Worm (Caenorhabditis elegans) whole organism, L4 larva: ENCODE measurements around the gene sri-2.

Source experiments
- F37D6.2 ChIP-seq: sonication (generic microtip); optimal IDR thresholded peaks from 2 replicates; lab custom pipeline; 2016; ENCODE audit warnings: mild to moderate bottlenecking, missing genetic modification characterization, missing compliant biosample characterization
- R02D3.7 ChIP-seq: fragments of 150-350 bp; sonication (generic microtip); optimal IDR thresholded peaks from 3 replicates; lab custom pipeline; 2014; ENCODE audit warnings: missing biosample characterization, missing genetic modification characterization
- Y5F2A.4 ChIP-seq: fragments of 200-800 bp; sonication (Bioruptor generic); optimal IDR thresholded peaks from 2 replicates; lab custom pipeline; 2018; ENCODE audit warnings: mild to moderate bottlenecking, missing genetic modification characterization, missing compliant biosample characterization
- Y75B8A.6 ChIP-seq: fragments of 200-800 bp; sonication (Bioruptor generic); IDR thresholded peaks from 2 replicates; pipeline ENCODE4 v1.3.6; 2022; ENCODE audit warnings: missing genetic modification reagents, missing genetic modification characterization, missing compliant biosample characterization
- aly-2 ChIP-seq: sonication (generic microtip); optimal IDR thresholded peaks from 2 replicates; lab custom pipeline; 2018; ENCODE audit warnings: missing biosample characterization, missing genetic modification characterization
- ama-1 ChIP-seq: fragments of 150-350 bp; optimal IDR thresholded peaks from 2 replicates; lab custom pipeline; 2014; ENCODE audit warnings: inconsistent platforms, mixed read lengths
- attf-4 ChIP-seq: sonication (generic microtip); optimal IDR thresholded peaks from 3 replicates; lab custom pipeline; 2017; ENCODE audit warnings: missing biosample characterization, missing genetic modification characterization
- ceh-62 ChIP-seq: sonication (generic microtip); optimal IDR thresholded peaks from 2 replicates; lab custom pipeline; 2017; ENCODE audit warnings: missing biosample characterization, missing genetic modification characterization
- ceh-82 ChIP-seq: sonication (generic microtip); optimal IDR thresholded peaks from 2 replicates; lab custom pipeline; 2017; ENCODE audit warnings: missing biosample characterization, missing genetic modification characterization
- ces-1 ChIP-seq: fragments of 150-350 bp; sonication (generic microtip); optimal IDR thresholded peaks from 4 replicates; lab custom pipeline; 2014; ENCODE audit warnings: missing biosample characterization, missing genetic modification reagents, missing genetic modification characterization
- daf-8 ChIP-seq: fragments of 200-800 bp; sonication (Bioruptor generic); IDR thresholded peaks from 2 replicates; pipeline ENCODE4 v1.3.6; 2022; ENCODE audit warnings: missing genetic modification characterization, missing compliant biosample characterization
- dmd-6 ChIP-seq: fragments of 200-800 bp; sonication (Bioruptor generic); IDR thresholded peaks from 2 replicates; pipeline ENCODE4 v1.3.6; 2022; ENCODE audit warnings: missing genetic modification reagents, missing genetic modification characterization, missing compliant biosample characterization
- dpl-1 ChIP-seq: fragments of 150-350 bp; optimal IDR thresholded peaks from 2 replicates; lab custom pipeline; 2014; ENCODE audit warnings: missing biosample characterization, missing genetic modification reagents, missing genetic modification characterization
- gei-8 ChIP-seq: fragments of 200-800 bp; sonication (Bioruptor generic); optimal IDR thresholded peaks from 2 replicates; lab custom pipeline; 2018; ENCODE audit warnings: mild to moderate bottlenecking, missing genetic modification characterization, missing compliant biosample characterization
- hlh-30 ChIP-seq: sonication (generic microtip); optimal IDR thresholded peaks from 2 replicates; lab custom pipeline; 2017; ENCODE audit warnings: antibody characterized with exemption, mild to moderate bottlenecking, missing genetic modification characterization, missing compliant biosample characterization; ENCODE audit not compliant: insufficient read depth
- hmg-1.1 ChIP-seq: fragments of 200-800 bp; sonication (Bioruptor generic); IDR thresholded peaks from 2 replicates; pipeline ENCODE4 v1.3.6; 2022; ENCODE audit warnings: missing genetic modification reagents, missing genetic modification characterization, missing compliant biosample characterization
- lim-7 ChIP-seq: fragments of 200-800 bp; sonication (Bioruptor generic); IDR thresholded peaks from 2 replicates; pipeline ENCODE4 v1.3.6; 2022; ENCODE audit warnings: missing genetic modification characterization, missing compliant biosample characterization
- lin-15B ChIP-seq: fragments of 150-350 bp; sonication (generic microtip); optimal IDR thresholded peaks from 3 replicates; lab custom pipeline; 2014; ENCODE audit warnings: missing biosample characterization, missing genetic modification characterization
- lin-38 ChIP-seq: fragments of 200-800 bp; sonication (Bioruptor generic); IDR thresholded peaks from 2 replicates; pipeline ENCODE4 v1.3.6; 2022; ENCODE audit warnings: missing genetic modification reagents, missing genetic modification characterization, missing compliant biosample characterization
- mdt-29 ChIP-seq: fragments of 200-800 bp; sonication (Bioruptor generic); IDR thresholded peaks from 2 replicates; pipeline ENCODE4 v1.3.6; 2022; ENCODE audit warnings: missing genetic modification reagents, missing genetic modification characterization, missing compliant biosample characterization
- mxl-2 ChIP-seq: fragments of 200-800 bp; sonication (Bioruptor generic); conservative IDR thresholded peaks from 2 replicates; pipeline ENCODE4 v1.3.6; 2022; ENCODE audit warnings: missing genetic modification reagents, missing genetic modification characterization, missing compliant biosample characterization
- nhr-10 ChIP-seq: fragments of 150-350 bp; optimal IDR thresholded peaks from 2 replicates; lab custom pipeline; 2014; ENCODE audit warnings: missing biosample characterization, missing genetic modification characterization
- nhr-102 ChIP-seq: sonication (generic microtip); optimal IDR thresholded peaks from 2 replicates; lab custom pipeline; 2016; ENCODE audit warnings: mild to moderate bottlenecking, missing genetic modification characterization, moderate library complexity, missing compliant biosample characterization
- nhr-41 ChIP-seq: fragments of 200-800 bp; sonication (Bioruptor generic); IDR thresholded peaks from 2 replicates; pipeline ENCODE4 v1.3.6; 2022; ENCODE audit warnings: missing genetic modification reagents, missing genetic modification characterization, missing compliant biosample characterization
- nhr-42 ChIP-seq: fragments of 200-800 bp; sonication (Bioruptor generic); IDR thresholded peaks from 2 replicates; pipeline ENCODE4 v1.3.6; 2022; ENCODE audit warnings: missing genetic modification characterization, missing compliant biosample characterization
- nhr-48 ChIP-seq: sonication (generic microtip); optimal IDR thresholded peaks from 2 replicates; lab custom pipeline; 2016; ENCODE audit warnings: mild to moderate bottlenecking, missing genetic modification characterization, missing compliant biosample characterization
- nhr-6 ChIP-seq: fragments of 150-350 bp; optimal IDR thresholded peaks from 2 replicates; lab custom pipeline; 2014; ENCODE audit warnings: missing biosample characterization, missing genetic modification characterization
- nhr-76 ChIP-seq: fragments of 150-350 bp; optimal IDR thresholded peaks from 2 replicates; lab custom pipeline; 2014; ENCODE audit warnings: missing biosample characterization, missing genetic modification characterization
- nhr-77 ChIP-seq: fragments of 150-350 bp; optimal IDR thresholded peaks from 2 replicates; lab custom pipeline; 2014; ENCODE audit warnings: missing biosample characterization, missing genetic modification characterization
- php-3 ChIP-seq: fragments of 200-800 bp; sonication (Bioruptor generic); IDR thresholded peaks from 2 replicates; pipeline ENCODE4 v1.3.6; 2022; ENCODE audit warnings: missing genetic modification reagents, missing genetic modification characterization, missing compliant biosample characterization
- rbr-2 ChIP-seq: sonication (generic microtip); optimal IDR thresholded peaks from 2 replicates; lab custom pipeline; 2016; ENCODE audit warnings: missing genotype, missing genetic modification characterization, missing compliant biosample characterization
- sdz-12 ChIP-seq: fragments of 200-800 bp; sonication (Bioruptor generic); optimal IDR thresholded peaks from 2 replicates; lab custom pipeline; 2018; ENCODE audit warnings: mild to moderate bottlenecking, missing genetic modification characterization, missing compliant biosample characterization
- snpc-1.2 ChIP-seq: fragments of 200-800 bp; sonication (Bioruptor generic); IDR thresholded peaks from 2 replicates; pipeline ENCODE4 v1.3.6; 2022; ENCODE audit warnings: missing genetic modification reagents, missing genetic modification characterization, missing compliant biosample characterization
- tra-1 ChIP-seq: fragments of 200-800 bp; sonication (Bioruptor generic); IDR thresholded peaks from 2 replicates; pipeline ENCODE4 v1.3.6; 2022; ENCODE audit warnings: missing genetic modification reagents, missing genetic modification characterization, missing compliant biosample characterization
- unc-62 ChIP-seq, 3 experiments: fragments of 150-350 bp in 1 of 3; sonication (generic microtip); optimal IDR thresholded peaks in 2 of 3; peaks in 1 of 3; 1 replicate in 1 of 3; 2 replicates in 2 of 3; lab custom pipeline; 2014 to 2017; ENCODE audit warnings: missing biosample characterization in 3 of 3, missing genetic modification characterization in 3 of 3, missing genetic modification reagents in 3 of 3, missing genotype in 1 of 3
- zfp-2 ChIP-seq: sonication (generic microtip); optimal IDR thresholded peaks from 2 replicates; lab custom pipeline; 2016; ENCODE audit warnings: mild to moderate bottlenecking, missing genetic modification characterization, missing compliant biosample characterization

Gene sri-2

ce11 chrV:15952762-15953161 lies 12.3 kb downstream of the sri-2 start, which contains the start of gene srw-56:
srw-56 (minus strand) TSS chrV:15952862.
- TF ChIP-seq gei-8 (GFP tag; lab: Kevin White, UChicago) (no peak), mxl-2 (GFP tag; lab: Robert Waterston, UW) (no peak)

DNA sequence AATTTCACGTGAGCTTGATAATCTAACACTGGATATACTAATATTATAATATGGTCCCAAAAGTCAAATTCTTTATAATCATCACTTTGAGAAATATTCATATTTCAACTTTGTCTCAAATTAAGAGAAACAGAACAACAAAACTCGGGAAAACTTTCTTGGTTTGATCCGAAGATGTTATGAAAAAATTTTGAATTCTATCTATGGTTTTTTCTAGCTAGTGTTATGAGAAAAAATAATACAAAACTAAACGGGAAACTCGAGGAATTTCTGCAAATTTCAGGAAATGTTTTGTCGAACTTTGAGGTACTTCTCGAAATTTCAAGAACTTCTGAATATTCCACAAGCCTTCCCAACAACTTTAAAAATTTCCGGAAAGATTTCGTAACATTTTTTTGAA lies 14.1 kb downstream of the sri-2 start, which contains the start of gene srw-59:
Gene srw-59 (minus strand): TSS at position 101 of the 400 bp plus-strand sequence.
- TF ChIP-seq snpc-1.2 (GFP tag; lab: Robert Waterston, UW): no peak
- TF ChIP-seq lim-7 (GFP tag; lab: Robert Waterston, UW): no peak
- no peak for TF ChIP-seq lin-15B (tag; lab: Kevin White, UChicago)
- no peak for TF ChIP-seq php-3
- TF ChIP-seq dmd-6 (GFP tag; lab: Robert Waterston, UW): no peak
- TF ChIP-seq dpl-1 (GFP tag; lab: Kevin White, UChicago): no peak
- no peak for TF ChIP-seq daf-8 (GFP tag; lab: Robert Waterston, UW)
- no peak for TF ChIP-seq hmg-1.1 (GFP tag; lab: Robert Waterston, UW)
- TF ChIP-seq Y75B8A.6 (GFP tag; lab: Robert Waterston, UW): no peak
- no peak for TF ChIP-seq lin-38 (GFP tag; lab: Robert Waterston, UW)

DNA sequence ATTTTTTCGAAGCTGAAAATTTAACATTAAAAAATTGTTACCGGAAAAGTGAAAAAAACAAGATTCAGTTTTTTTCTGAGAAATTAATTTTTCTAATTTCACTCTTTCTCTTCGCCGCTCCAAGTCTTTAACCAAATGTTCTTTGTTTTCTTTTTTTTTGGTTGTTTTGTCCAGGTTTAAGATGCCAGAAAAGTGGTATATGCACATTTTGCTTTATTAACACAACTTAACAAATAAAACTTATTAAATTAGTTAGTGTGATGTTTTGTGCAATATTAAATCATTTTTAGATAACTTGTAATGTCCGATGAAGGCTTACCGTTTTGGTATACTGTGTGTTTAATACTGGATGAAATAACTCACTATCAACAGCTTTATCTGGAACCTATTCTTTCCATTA lies 21.9 kb downstream of the sri-2 start, which contains the start of gene srw-53:
Gene srw-53 (plus strand): TSS at position 301 of the 400 bp plus-strand sequence.
- no peak for TF ChIP-seq tra-1 (GFP tag; lab: Robert Waterston, UW)
- no peak for TF ChIP-seq attf-4 (tag; lab: Kevin White, UChicago)
- no peak for TF ChIP-seq F37D6.2 (tag; lab: Kevin White, UChicago)
- no peak for TF ChIP-seq ces-1 (GFP tag; lab: Kevin White, UChicago)
- no peak for TF ChIP-seq nhr-10 (tag; lab: Kevin White, UChicago)
- no peak for TF ChIP-seq nhr-42
- TF ChIP-seq rbr-2 (tag; lab: Kevin White, UChicago): no peak
- no peak for TF ChIP-seq R02D3.7 (tag; lab: Kevin White, UChicago)
- TF ChIP-seq nhr-76: no peak
- TF ChIP-seq ama-1 (lab: Kevin White, UChicago): no peak
- no peak for TF ChIP-seq Y5F2A.4 (GFP tag; lab: Kevin White, UChicago)
- TF ChIP-seq nhr-6 (tag; lab: Kevin White, UChicago): no peak
- TF ChIP-seq nhr-41 (GFP tag; lab: Robert Waterston, UW): no peak
- TF ChIP-seq aly-2 (tag; lab: Kevin White, UChicago): no peak
- TF ChIP-seq ceh-62 (tag; lab: Kevin White, UChicago): no peak
- TF ChIP-seq mdt-29 (GFP tag; lab: Robert Waterston, UW): no peak

DNA sequence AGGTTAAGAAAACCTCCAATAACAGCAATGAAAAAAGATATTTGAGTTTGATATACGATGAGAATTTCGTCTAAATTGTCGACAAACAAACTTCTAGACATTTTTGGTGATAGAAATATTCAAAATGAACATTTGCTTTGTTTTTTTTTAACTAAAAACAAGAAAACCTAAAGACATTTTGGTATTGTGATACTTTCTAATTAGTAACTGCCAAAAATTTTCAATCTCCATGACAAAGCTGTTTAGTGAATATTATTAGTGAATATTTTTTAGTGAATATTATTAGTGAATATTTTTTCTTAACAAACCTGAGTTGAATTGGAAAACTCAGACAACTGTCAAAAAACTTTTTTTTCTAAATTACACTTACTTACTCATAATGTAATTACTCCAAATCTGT lies 24.8 kb downstream of the sri-2 start, which contains the start of gene srw-55:
Gene srw-55 (minus strand): TSS at position 101 of the 400 bp plus-strand sequence.
- TF ChIP-seq nhr-41 (GFP tag; lab: Robert Waterston, UW): no peak
- no peak for TF ChIP-seq nhr-102 (tag; lab: Kevin White, UChicago)
- TF ChIP-seq nhr-77 (tag; lab: Kevin White, UChicago): no peak
- TF ChIP-seq unc-62 (GFP tag; optimal IDR thresholded peaks at IDR 0.05 in 1 of 2; lab: Kevin White, UChicago): peak in 1 of 2 experiments; percentile 66
- TF ChIP-seq unc-62 (tag; optimal IDR thresholded peaks at IDR 0.05; lab: Kevin White, UChicago): no peak
- TF ChIP-seq ceh-82 (tag; lab: Kevin White, UChicago): no peak
- no peak for TF ChIP-seq nhr-48 (tag; lab: Kevin White, UChicago)
- TF ChIP-seq hlh-30 (tag; lab: Kevin White, UChicago): no peak

ce11 chrV:15932390-15932789 lies 32.6 kb downstream of the sri-2 start, which contains the start of gene srw-26:
srw-26 (minus strand) TSS chrV:15932490.
- TF ChIP-seq nhr-48 (tag; lab: Kevin White, UChicago) (no peak), zfp-2 (tag; lab: Kevin White, UChicago) (no peak), sdz-12 (GFP tag; lab: Kevin White, UChicago) (no peak), Y5F2A.4 (GFP tag; lab: Kevin White, UChicago) (no peak)
